Worm (Caenorhabditis elegans): ENCODE data around the gene cyp-31A5.

Gene cyp-31A5

DNA sequence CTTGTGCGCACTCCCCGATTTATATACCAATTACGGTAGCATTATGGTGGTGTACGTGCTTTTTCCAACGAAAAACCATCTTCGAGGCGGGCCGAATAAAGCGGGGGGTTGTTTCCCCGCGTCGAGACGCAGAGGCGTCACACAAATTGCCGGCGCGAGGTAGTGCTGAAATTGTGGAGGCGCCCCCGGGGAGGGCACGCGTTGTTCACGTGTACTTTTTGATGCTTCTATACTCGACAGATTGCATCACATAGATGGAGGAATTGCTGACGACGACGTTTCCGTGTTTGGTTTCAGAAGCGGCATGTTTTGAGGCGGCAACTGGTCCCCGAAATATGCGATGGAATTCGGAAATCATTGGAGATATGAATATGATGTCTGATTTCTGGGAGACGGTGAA lies 5.8 kb upstream of the cyp-31A5 start (continued):
- TF ChIP-seq nhr-19 (GFP tag; conservative IDR thresholded peaks at IDR 0.05) (peak; percentile 93), aly-2 (tag; optimal IDR thresholded peaks at IDR 0.05) (no peak), nhr-237 (tag; optimal IDR thresholded peaks at IDR 0.05) (peak; percentile 64), mab-9 (GFP tag; IDR thresholded peaks at IDR 0.05) (peak; percentile 71), lir-3 (tag; optimal IDR thresholded peaks at IDR 0.05; ENCODE audit: poor library complexity) (peak; percentile 62), nhr-77 (tag; optimal IDR thresholded peaks at IDR 0.05) (peak; percentile 70), isw-1 (GFP tag; IDR thresholded peaks at IDR 0.05) (peak; percentile 63), nhr-84 (tag; optimal IDR thresholded peaks at IDR 0.05) (no peak), lin-13 (GFP tag; optimal IDR thresholded peaks at IDR 0.05) (peak; percentile 84), zip-4 (GFP tag; optimal IDR thresholded peaks at IDR 0.05) (peak; percentile 4)

- TF ChIP-seq lin-39 (tag; optimal IDR thresholded peaks at IDR 0.05) (no peak), lin-35 (GFP tag; optimal IDR thresholded peaks at IDR 0.05) (peak in 1 of 2 experiments; percentile 5), sup-37 (GFP tag; optimal IDR thresholded peaks at IDR 0.05) (no peak), nhr-47 (tag; optimal IDR thresholded peaks at IDR 0.05) (no peak), nhr-77 (tag; optimal IDR thresholded peaks at IDR 0.05) (no peak), nhr-90 (tag; optimal IDR thresholded peaks at IDR 0.05; ENCODE audit: poor library complexity) (peak; percentile 32), nhr-71 (tag; optimal IDR thresholded peaks at IDR 0.05) (peak; percentile 27), efl-1 (optimal IDR thresholded peaks at IDR 0.05) (no peak), efl-1 (GFP tag; optimal IDR thresholded peaks at IDR 0.05 in 1 of 2) (peak in 1 of 2 experiments; percentile 54), elt-2 (tag; optimal IDR thresholded peaks at IDR 0.05) (peak; percentile 80), snu-23 (GFP tag; optimal IDR thresholded peaks at IDR 0.05) (no peak), nhr-20 (tag; optimal IDR thresholded peaks at IDR 0.05) (peak; percentile 18), skn-1 (tag; optimal IDR thresholded peaks at IDR 0.05) (no peak), egl-27 (tag; optimal IDR thresholded peaks at IDR 0.05) (no peak), sptf-1 (tag; optimal IDR thresholded peaks at IDR 0.05) (no peak), unc-86 (tag; optimal IDR thresholded peaks at IDR 0.05) (no peak), nhr-85 (tag) (no peak)
Observed at ce11 chrIV:13396375-13396774, 4.7 kb upstream of the cyp-31A5 start.

ce11 chrIV:13398728-13399127 lies 2.4 kb upstream of the cyp-31A5 start, which contains the start of gene Y62E10A.13:
Y62E10A.13 (minus strand) TSS chrIV:13399053.
- TF ChIP-seq mdl-1 (tag; optimal IDR thresholded peaks at IDR 0.05) (peak in 1 of 2 experiments; percentile 17), ceh-90 (tag; optimal IDR thresholded peaks at IDR 0.05) (no peak)

DNA sequence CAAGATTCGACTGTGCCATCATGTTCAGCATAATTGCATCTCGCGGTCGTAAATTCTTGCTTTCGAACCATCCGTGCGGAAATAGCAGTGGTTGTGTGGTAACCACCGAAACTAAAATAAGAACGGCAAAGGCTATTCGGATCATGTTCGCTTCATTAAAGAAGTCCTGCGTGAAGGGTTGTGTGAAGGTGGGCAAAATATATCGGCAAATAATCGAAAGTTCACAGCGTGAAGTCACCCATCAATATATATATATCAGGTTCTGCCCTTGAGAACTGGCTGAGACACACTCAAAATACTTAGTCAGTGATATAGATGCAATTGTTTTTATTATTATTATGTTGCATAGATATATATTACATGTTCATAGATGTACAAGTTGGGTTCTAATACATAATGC lies 6.9 kb downstream of the cyp-31A5 start, which contains the start of gene Y62E10A.19:
Y62E10A.19 (minus strand) TSS at position 289 of the 400 bp plus-strand sequence.
- TF ChIP-seq dpl-1 (GFP tag; optimal IDR thresholded peaks at IDR 0.05) (no peak), blmp-1 (tag; optimal IDR thresholded peaks at IDR 0.05) (peak; percentile 80), nhr-19 (GFP tag; conservative IDR thresholded peaks at IDR 0.05) (no peak), ets-5 (GFP tag; IDR thresholded peaks at IDR 0.05) (no peak), fkh-8 (tag; optimal IDR thresholded peaks at IDR 0.05) (no peak)

DNA sequence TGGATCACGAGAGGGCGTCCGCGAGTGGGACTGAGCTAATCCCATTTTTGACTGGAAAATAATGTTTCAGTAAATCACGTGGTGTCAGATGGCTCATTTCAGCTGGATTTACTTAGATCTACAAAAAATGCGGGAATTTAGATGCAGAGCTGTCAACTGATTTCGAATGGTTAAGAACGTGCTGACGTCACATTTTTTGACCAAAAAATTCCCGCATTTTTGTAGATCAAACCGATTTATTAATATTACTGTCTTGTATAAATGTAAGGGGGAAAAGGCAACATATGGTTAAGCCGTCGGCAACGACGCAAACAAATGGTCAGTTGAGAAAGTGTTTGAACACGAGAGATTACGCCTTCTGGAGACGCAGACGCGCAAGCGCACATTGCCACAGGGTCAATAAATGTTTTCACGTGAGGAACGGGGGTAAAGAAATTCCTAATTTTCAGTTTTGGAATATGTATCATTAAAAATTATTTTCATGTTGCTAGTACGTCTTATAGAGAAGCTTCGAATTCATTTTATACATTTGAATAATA lies 11.8 kb downstream of the cyp-31A5 start, which contains the start of gene gcl-1:
gcl-1 (minus strand) TSS at position 51 of the 539 bp plus-strand sequence.
- TF ChIP-seq aha-1 (tag; optimal IDR thresholded peaks at IDR 0.05) (no peak), vab-15 (tag; optimal IDR thresholded peaks at IDR 0.05) (no peak), F16B12.6 (tag; optimal IDR thresholded peaks at IDR 0.05) (no peak), ceh-88 (GFP tag; IDR thresholded peaks at IDR 0.05) (no peak), C04F5.9 (tag; optimal IDR thresholded peaks at IDR 0.05) (no peak), ceh-82 (tag; optimal IDR thresholded peaks at IDR 0.05) (no peak), sptf-1 (tag; optimal IDR thresholded peaks at IDR 0.05) (no peak), snu-23 (GFP tag; optimal IDR thresholded peaks at IDR 0.05) (peak; percentile 27), egl-13 (tag; optimal IDR thresholded peaks at IDR 0.05) (no peak), ceh-8 (GFP tag; optimal IDR thresholded peaks at IDR 0.05) (no peak), lin-14 (GFP tag; optimal IDR thresholded peaks at IDR 0.05) (no peak), mab-9 (GFP tag; IDR thresholded peaks at IDR 0.05) (no peak), unc-98 (GFP tag; IDR thresholded peaks at IDR 0.05) (no peak), ces-1 (GFP tag; optimal IDR thresholded peaks at IDR 0.05) (no peak), nhr-71 (tag; optimal IDR thresholded peaks at IDR 0.05) (no peak), ets-5 (GFP tag; IDR thresholded peaks at IDR 0.05) (no peak), nhr-47 (tag; optimal IDR thresholded peaks at IDR 0.05) (no peak), nhr-90 (tag; optimal IDR thresholded peaks at IDR 0.05; ENCODE audit: poor library complexity) (no peak), ztf-11 (tag; optimal IDR thresholded peaks at IDR 0.05) (no peak), dsc-1 (tag; optimal IDR thresholded peaks at IDR 0.05) (no peak)
